Fruit fly (Drosophila melanogaster) whole organism, embryonic: ENCODE data around the gene Rrp45.

Experiments used
- ATbp ChIP-seq: fragments of 200-800 bp; sonication (Bioruptor generic); optimal IDR thresholded peaks from 2 replicates; lab custom pipeline; 2017; ENCODE audit warnings: missing biosample characterization, mild to moderate bottlenecking, missing genetic modification characterization, missing genetic modification reagents
- B-H2 ChIP-seq: fragments of 200-800 bp; sonication (Bioruptor generic); optimal IDR thresholded peaks from 2 replicates; lab custom pipeline; 2018; ENCODE audit warnings: missing biosample characterization, mild to moderate bottlenecking, missing genetic modification characterization
- CG12071 ChIP-seq: fragments of 200-800 bp; sonication (Bioruptor generic); optimal IDR thresholded peaks from 3 replicates; lab custom pipeline; 2018; ENCODE audit warnings: missing biosample characterization, mild to moderate bottlenecking, missing genetic modification characterization
- CG13296 ChIP-seq: fragments of 200-800 bp; sonication (Bioruptor generic); optimal IDR thresholded peaks from 3 replicates; lab custom pipeline; 2018; ENCODE audit warnings: missing biosample characterization, mild to moderate bottlenecking, missing genetic modification characterization
- CG4404 ChIP-seq: fragments of 200-800 bp; sonication (Bioruptor generic); IDR thresholded peaks from 2 replicates; pipeline ENCODE4 v1.3.6; 2022; ENCODE audit warnings: missing biosample characterization, missing genetic modification characterization
- NfI ChIP-seq: fragments of 200-800 bp; sonication (Bioruptor generic); optimal IDR thresholded peaks from 3 replicates; lab custom pipeline; 2018; ENCODE audit warnings: missing biosample characterization, mild to moderate bottlenecking, missing genetic modification characterization, moderate library complexity
- Ptx1 ChIP-seq: fragments of 200-800 bp; sonication (Bioruptor generic); IDR thresholded peaks from 2 replicates; pipeline ENCODE4 v1.3.6; 2022; ENCODE audit warnings: missing biosample characterization, missing genetic modification characterization
- YL-1 ChIP-seq: fragments of 200-800 bp; sonication (Bioruptor generic); optimal IDR thresholded peaks from 3 replicates; lab custom pipeline; 2017; ENCODE audit warnings: missing biosample characterization, mild to moderate bottlenecking, missing genetic modification characterization
- gsb-n ChIP-seq: fragments of 200-800 bp; sonication (Bioruptor generic); optimal IDR thresholded peaks from 3 replicates; lab custom pipeline; 2018; ENCODE audit warnings: missing biosample characterization, mild to moderate bottlenecking, missing genetic modification characterization
- tup ChIP-seq: fragments of 200-800 bp; sonication (Bioruptor generic); optimal IDR thresholded peaks from 2 replicates; lab custom pipeline; 2016; ENCODE audit warnings: missing biosample characterization, mild to moderate bottlenecking, missing genetic modification characterization, moderate library complexity

DNA sequence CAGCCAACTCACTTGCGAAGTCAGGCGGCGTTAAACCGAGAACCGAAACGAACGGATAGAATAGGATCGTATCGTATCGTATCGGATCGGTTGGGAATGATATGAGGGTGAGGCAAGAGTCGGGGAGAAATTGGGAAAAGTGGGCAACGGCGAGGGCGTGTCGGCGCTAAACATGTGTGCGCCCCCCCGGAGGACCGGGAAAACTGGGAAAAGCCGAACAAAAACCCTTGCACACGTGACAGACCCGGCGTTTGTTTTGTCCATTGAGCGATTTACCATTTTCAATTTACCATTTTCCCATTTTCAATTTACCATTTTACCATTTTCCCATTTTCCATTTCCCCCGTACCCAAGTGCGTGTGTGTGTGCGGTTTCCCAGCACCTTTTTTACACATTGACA lies 16.0 kb downstream of the Rrp45 start:
- TF ChIP-seq CG4404 (no peak), NfI (no peak), CG12071 (GFP tag; lab: Kevin White, UChicago) (no peak), Ptx1 (GFP tag; lab: Robert Waterston, UW) (no peak), gsb-n (tag; lab: Kevin White, UChicago) (no peak), YL-1 (GFP tag; lab: Kevin White, UChicago) (no peak), CG13296 (GFP tag; lab: Kevin White, UChicago) (no peak), tup (GFP tag; lab: Kevin White, UChicago) (no peak), ATbp (GFP tag; lab: Kevin White, UChicago) (no peak), B-H2 (GFP tag; lab: Kevin White, UChicago) (no peak)
